Fruit fly (Drosophila melanogaster) whole organism, pupa: ENCODE measurements around the gene CG13896.

ENCODE experiments used
- CG10348 ChIP-seq: fragments of 200-800 bp; sonication (Bioruptor generic); IDR thresholded peaks from 2 replicates; pipeline ENCODE4 v1.3.6; 2022; ENCODE audit warnings: missing biosample characterization, missing genetic modification characterization
- CG12605 ChIP-seq: fragments of 200-800 bp; sonication (Bioruptor generic); IDR thresholded peaks from 2 replicates; pipeline ENCODE4 v1.3.6; 2022; ENCODE audit warnings: missing biosample characterization, missing genetic modification characterization
- CG13204 ChIP-seq: fragments of 200-800 bp; sonication (Bioruptor generic); optimal IDR thresholded peaks from 2 replicates; lab custom pipeline; 2018; ENCODE audit warnings: missing biosample characterization, mild to moderate bottlenecking, missing genetic modification characterization, moderate library complexity
- CG14655 ChIP-seq: fragments of 200-800 bp; sonication (Bioruptor generic); optimal IDR thresholded peaks from 3 replicates; lab custom pipeline; 2017; ENCODE audit warnings: mild to moderate bottlenecking, missing biosample characterization, missing genetic modification reagents, missing genetic modification characterization
- CG15710 ChIP-seq: fragments of 200-800 bp; sonication (Bioruptor generic); optimal IDR thresholded peaks from 2 replicates; lab custom pipeline; 2018; ENCODE audit warnings: missing biosample characterization, mild to moderate bottlenecking, missing genetic modification characterization, moderate library complexity
- CG17806 ChIP-seq: fragments of 200-800 bp; sonication (Bioruptor generic); optimal IDR thresholded peaks from 2 replicates; lab custom pipeline; 2018; ENCODE audit warnings: missing biosample characterization, mild to moderate bottlenecking, missing genetic modification characterization, moderate library complexity
- CG32121 ChIP-seq: fragments of 200-800 bp; sonication (Bioruptor generic); IDR thresholded peaks from 2 replicates; pipeline ENCODE4 v1.3.6; 2022; ENCODE audit warnings: missing biosample characterization, missing genetic modification characterization
- CG34367 ChIP-seq: fragments of 200-800 bp; sonication (Bioruptor generic); optimal IDR thresholded peaks from 2 replicates; lab custom pipeline; 2018; ENCODE audit warnings: missing biosample characterization, mild to moderate bottlenecking, missing genetic modification characterization
- CG4496 ChIP-seq: fragments of 200-800 bp; sonication (Bioruptor generic); IDR thresholded peaks from 3 replicates; pipeline ENCODE4 v1.3.6; 2022; ENCODE audit warnings: missing biosample characterization, missing genetic modification characterization
- CG8159 ChIP-seq: fragments of 200-800 bp; sonication (Bioruptor generic); optimal IDR thresholded peaks from 3 replicates; lab custom pipeline; 2018; ENCODE audit warnings: missing biosample characterization, mild to moderate bottlenecking, missing genetic modification characterization, moderate library complexity
- CG8301 ChIP-seq: fragments of 200-800 bp; sonication (Bioruptor generic); optimal IDR thresholded peaks from 2 replicates; lab custom pipeline; 2018; ENCODE audit warnings: missing biosample characterization, mild to moderate bottlenecking, missing genetic modification characterization
- CG9948 ChIP-seq: fragments of 200-800 bp; sonication (Bioruptor generic); optimal IDR thresholded peaks from 2 replicates; lab custom pipeline; 2018; ENCODE audit warnings: missing biosample characterization, mild to moderate bottlenecking, missing genetic modification characterization, moderate library complexity
- D1 ChIP-seq: fragments of 200-800 bp; sonication (Bioruptor generic); optimal IDR thresholded peaks from 2 replicates; lab custom pipeline; 2018; ENCODE audit warnings: missing biosample characterization, mild to moderate bottlenecking, missing genetic modification characterization, moderate library complexity
- EcR ChIP-seq: fragments of 200-800 bp; sonication (Bioruptor generic); optimal IDR thresholded peaks from 3 replicates; lab custom pipeline; 2019; ENCODE audit warnings: missing biosample characterization, missing genetic modification characterization, mild to moderate bottlenecking, moderate library complexity, missing genetic modification reagents
- Ets98B ChIP-seq: fragments of 200-800 bp; sonication (Bioruptor generic); IDR thresholded peaks from 2 replicates; pipeline ENCODE4 v1.3.6; 2022; ENCODE audit warnings: missing biosample characterization, missing genetic modification characterization
- Pif1A ChIP-seq: fragments of 200-800 bp; sonication (Bioruptor generic); optimal IDR thresholded peaks from 3 replicates; lab custom pipeline; 2016; ENCODE audit warnings: missing biosample characterization, missing genetic modification characterization
- Pif1B ChIP-seq: fragments of 200-800 bp; sonication (Bioruptor generic); optimal IDR thresholded peaks from 3 replicates; lab custom pipeline; 2016; ENCODE audit warnings: missing biosample characterization, missing genetic modification characterization
- Snoo ChIP-seq: fragments of 200-800 bp; sonication (Bioruptor generic); optimal IDR thresholded peaks from 3 replicates; lab custom pipeline; 2017; ENCODE audit warnings: missing biosample characterization, mild to moderate bottlenecking, missing genetic modification characterization, inconsistent platforms
- fd96Ca ChIP-seq: fragments of 200-800 bp; sonication (Bioruptor generic); IDR thresholded peaks from 3 replicates; pipeline ENCODE4 v1.3.6; 2022; ENCODE audit warnings: missing biosample characterization, missing genetic modification characterization
- gl ChIP-seq: fragments of 200-800 bp; sonication (Bioruptor generic); optimal IDR thresholded peaks from 2 replicates; lab custom pipeline; 2018; ENCODE audit warnings: missing biosample characterization, mild to moderate bottlenecking, missing genetic modification characterization
- rn ChIP-seq: fragments of 200-800 bp; sonication (Bioruptor generic); IDR thresholded peaks from 2 replicates; pipeline ENCODE4 v1.3.6; 2022; ENCODE audit warnings: missing biosample characterization, missing genetic modification characterization

The CG13896 gene

DNA sequence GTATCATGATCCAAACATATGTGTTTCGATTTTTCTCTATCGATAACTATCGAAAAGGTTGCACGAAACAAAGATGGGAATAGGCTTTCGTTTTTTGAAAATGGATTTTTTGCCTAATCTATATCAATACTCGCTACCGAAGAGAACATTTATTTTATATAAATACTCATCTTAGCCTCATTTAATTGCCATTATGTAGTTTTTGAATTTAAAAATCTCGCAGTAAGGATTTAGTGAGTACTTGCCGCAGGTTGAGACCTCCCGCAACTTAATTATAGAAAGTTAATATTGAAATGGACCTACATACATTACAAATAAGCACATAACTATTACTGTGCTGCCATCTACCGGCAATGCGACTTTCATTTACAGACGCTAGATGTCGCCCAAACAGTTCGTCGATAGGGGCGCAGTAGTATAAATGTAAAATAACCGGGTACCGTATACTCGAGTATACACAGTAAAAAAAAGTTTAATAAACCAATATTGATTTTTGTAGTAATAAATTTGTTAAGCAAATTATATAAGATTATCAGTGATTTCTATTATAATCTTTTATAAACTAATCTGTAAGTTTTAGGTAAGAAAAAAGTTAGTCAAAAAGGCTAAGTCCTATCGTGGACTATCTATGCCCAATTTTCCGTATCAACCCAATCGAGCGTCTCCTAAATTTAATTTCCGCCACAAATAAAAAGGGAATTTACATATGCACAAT, at the start of gene CG13896:
Gene CG13896 (minus strand): TSS at position 12 of the 715 bp plus-strand sequence.
- TF ChIP-seq Snoo (tag; lab: Kevin White, UChicago) (peak; percentile 63), CG4496 (GFP tag; lab: Robert Waterston, UW) (peak; percentile 64; the same call in 2 of the 3 replicates), CG12605 (peak; percentile 64), D1 (tag; lab: Kevin White, UChicago) (peak; percentile 40), CG34367 (tag; lab: Kevin White, UChicago) (peak; percentile 55), gl (tag; lab: Kevin White, UChicago) (no peak), rn (no peak; the same call in 1 of the 2 replicates), CG13204 (GFP tag; lab: Kevin White, UChicago) (peak; percentile 29), CG9948 (tag; lab: Kevin White, UChicago) (peak; percentile 49), CG14655 (GFP tag; lab: Kevin White, UChicago) (peak; percentile 73), CG32121 (peak; percentile 71; the same call in 1 of the 2 replicates), fd96Ca (GFP tag; lab: Robert Waterston, UW) (peak; percentile 62; the same call in 1 of the 3 replicates), Pif1A (GFP tag; lab: Kevin White, UChicago) (peak; percentile 65), CG8159 (tag; lab: Kevin White, UChicago) (peak; percentile 67), CG17806 (peak; percentile 62), CG8301 (tag; lab: Kevin White, UChicago) (peak; percentile 57), CG10348 (GFP tag; lab: Robert Waterston, UW) (no peak), CG15710 (tag; lab: Kevin White, UChicago) (peak; percentile 34), EcR (GFP tag; lab: Kevin White, UChicago) (no peak), Ets98B (GFP tag; lab: Robert Waterston, UW) (peak; percentile 47), Pif1B (peak; percentile 63)

DNA sequence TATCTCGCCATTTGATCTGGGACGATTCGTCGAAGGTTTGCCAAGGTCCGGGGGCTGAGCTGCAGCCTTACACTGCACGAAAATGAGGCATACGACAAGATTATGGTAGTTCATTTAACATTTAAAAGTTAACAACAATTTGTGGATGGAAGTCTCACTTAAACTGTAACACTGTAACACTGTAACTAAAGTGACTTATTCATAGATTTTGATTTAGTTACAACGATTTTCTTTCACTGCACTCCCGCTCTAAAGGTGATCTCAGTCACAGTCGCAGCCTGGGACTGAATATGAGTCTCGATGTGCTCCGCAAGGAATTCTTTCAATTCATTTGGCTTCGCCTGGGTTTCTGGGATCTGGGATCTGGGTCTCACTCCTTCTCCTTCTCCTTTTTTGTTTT, 48.6 kb upstream of the CG13896 start:
- TF ChIP-seq CG17806 = peak; percentile 84
- no peak for TF ChIP-seq CG32121
- peak; percentile 70 for TF ChIP-seq fd96Ca (GFP tag; lab: Robert Waterston, UW)
- TF ChIP-seq CG13204 (GFP tag; lab: Kevin White, UChicago) = no peak
- no peak for TF ChIP-seq EcR (GFP tag; lab: Kevin White, UChicago)
- TF ChIP-seq D1 (tag; lab: Kevin White, UChicago) = peak; percentile 3
- TF ChIP-seq Pif1A (GFP tag; lab: Kevin White, UChicago) = peak; percentile 76
- peak; percentile 62 for TF ChIP-seq CG15710 (tag; lab: Kevin White, UChicago)
- no peak for TF ChIP-seq CG10348 (GFP tag; lab: Robert Waterston, UW)
- TF ChIP-seq CG8301 (tag; lab: Kevin White, UChicago) = peak; percentile 71
- peak; percentile 38; the same call in 1 of the 2 replicates for TF ChIP-seq Ets98B (GFP tag; lab: Robert Waterston, UW)
- 0 out of 2 replicates have a peak, but pooled peaks have one; percentile 35 for TF ChIP-seq CG12605
- peak; percentile 78 for TF ChIP-seq CG4496 (GFP tag; lab: Robert Waterston, UW)
- peak; percentile 73 for TF ChIP-seq gl (tag; lab: Kevin White, UChicago)
- peak; percentile 80 for TF ChIP-seq CG9948 (tag; lab: Kevin White, UChicago)
- peak; percentile 82 for TF ChIP-seq CG14655 (GFP tag; lab: Kevin White, UChicago)
- TF ChIP-seq Pif1B = peak; percentile 74
- peak; percentile 62 for TF ChIP-seq CG34367 (tag; lab: Kevin White, UChicago)
- peak; percentile 80 for TF ChIP-seq CG8159 (tag; lab: Kevin White, UChicago)
- peak; percentile 60 for TF ChIP-seq rn
- peak; percentile 93 for TF ChIP-seq Snoo (tag; lab: Kevin White, UChicago)
- TF ChIP-seq, all 21 proteins: peak for 17

DNA sequence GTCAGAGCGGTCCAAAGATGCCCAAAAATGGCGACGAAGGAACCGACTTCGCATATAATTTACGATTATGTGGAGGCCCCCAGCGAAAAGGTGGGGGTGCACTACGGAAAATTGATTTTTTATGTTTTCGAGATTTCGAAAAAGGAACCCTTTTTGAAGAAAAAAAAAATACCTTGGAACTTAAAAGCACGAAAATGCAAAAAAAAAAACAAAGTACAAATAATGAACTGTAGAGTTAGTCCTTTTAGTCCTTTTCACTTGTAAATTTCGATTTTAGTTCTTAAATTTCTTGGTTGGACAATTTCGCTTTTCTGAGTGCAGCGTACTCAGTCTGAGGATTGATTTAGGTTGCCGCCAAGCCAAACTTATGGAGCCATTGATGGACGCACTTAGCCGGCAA, 46.9 kb upstream of the CG13896 start:
- no peak for TF ChIP-seq fd96Ca (GFP tag; lab: Robert Waterston, UW)
- TF ChIP-seq CG4496 (GFP tag; lab: Robert Waterston, UW) = 0 out of 3 replicates have a peak, but pooled peaks have one; percentile 7
- peak; percentile 44 for TF ChIP-seq Snoo (tag; lab: Kevin White, UChicago)
- TF ChIP-seq CG13204 (GFP tag; lab: Kevin White, UChicago) = no peak
- peak; percentile 3 for TF ChIP-seq CG17806
- TF ChIP-seq, all 21 proteins: peak for 3

DNA sequence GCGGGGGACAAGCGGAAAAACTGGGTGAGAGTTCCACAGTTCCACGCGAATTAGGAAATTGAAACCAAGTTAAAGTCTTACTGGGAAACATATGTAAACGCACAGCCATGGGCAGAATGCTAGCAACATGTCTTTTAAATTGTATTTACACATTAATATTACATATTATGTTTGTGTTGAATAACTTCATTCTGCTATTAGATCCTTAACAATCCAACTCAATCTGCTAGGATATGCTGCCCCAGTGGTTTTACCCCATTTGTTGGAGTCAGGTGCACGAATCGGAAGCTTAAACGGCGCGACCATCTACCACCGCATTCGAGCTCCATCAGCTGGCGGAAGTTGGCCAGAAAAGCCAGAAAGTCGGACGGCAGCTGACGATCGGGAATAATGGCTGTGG, 44.7 kb upstream of the CG13896 start:
- TF ChIP-seq fd96Ca (GFP tag; lab: Robert Waterston, UW) = peak; percentile 78
- TF ChIP-seq rn = 0 out of 2 replicates have a peak, but pooled peaks have one; percentile 8
- TF ChIP-seq CG14655 (GFP tag; lab: Kevin White, UChicago) = peak; percentile 57
- peak; percentile 66 for TF ChIP-seq CG32121
- peak; percentile 18 for TF ChIP-seq CG17806
- TF ChIP-seq CG10348 (GFP tag; lab: Robert Waterston, UW) = no peak
- TF ChIP-seq D1 (tag; lab: Kevin White, UChicago) = no peak
- TF ChIP-seq Ets98B (GFP tag; lab: Robert Waterston, UW) = peak; percentile 80
- TF ChIP-seq Pif1B = peak; percentile 14
- TF ChIP-seq CG13204 (GFP tag; lab: Kevin White, UChicago) = no peak
- no peak for TF ChIP-seq EcR (GFP tag; lab: Kevin White, UChicago)
- peak; percentile 1 for TF ChIP-seq CG8159 (tag; lab: Kevin White, UChicago)
- no peak for TF ChIP-seq gl (tag; lab: Kevin White, UChicago)
- TF ChIP-seq CG12605 = peak; percentile 51; the same call in 1 of the 2 replicates
- peak; percentile 75; the same call in 2 of the 3 replicates for TF ChIP-seq CG4496 (GFP tag; lab: Robert Waterston, UW)
- TF ChIP-seq CG9948 (tag; lab: Kevin White, UChicago) = no peak
- TF ChIP-seq CG15710 (tag; lab: Kevin White, UChicago) = no peak
- TF ChIP-seq CG8301 (tag; lab: Kevin White, UChicago) = peak; percentile 71
- TF ChIP-seq Pif1A (GFP tag; lab: Kevin White, UChicago) = peak; percentile 14
- TF ChIP-seq Snoo (tag; lab: Kevin White, UChicago) = no peak
- no peak for TF ChIP-seq CG34367 (tag; lab: Kevin White, UChicago)
- TF ChIP-seq, all 21 proteins: peak for 12
